Worm (Caenorhabditis elegans): ENCODE results near the gene srlf-33.
A peak's percentile ranks its signal among the peaks of the same experiment; 100 is the strongest.

Gene srlf-33

DNA sequence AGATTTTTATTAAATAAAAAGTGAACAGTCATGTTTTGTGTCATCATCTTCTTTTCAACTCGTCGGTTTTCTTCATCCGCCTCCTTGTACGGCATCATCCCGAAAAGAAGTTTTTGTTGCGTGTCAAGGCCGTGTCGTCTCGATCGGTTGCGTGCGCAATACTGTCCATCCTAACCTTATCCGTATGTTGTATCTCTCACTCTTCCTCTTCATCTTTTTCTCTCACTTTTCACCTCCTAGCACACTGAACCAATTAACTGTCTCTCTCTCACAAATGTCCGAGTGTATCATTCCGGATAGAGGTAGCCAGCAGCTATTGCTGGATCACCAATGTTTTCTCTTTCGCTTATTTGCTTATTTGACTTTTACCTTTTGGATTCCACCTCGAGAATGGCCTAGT is 41.8 kb downstream of the srlf-33 start:
- TF ChIP-seq blmp-1 (tag; optimal IDR thresholded peaks at IDR 0.05; ENCODE audit: insufficient read depth) = peak; percentile 62
- peak; percentile 48 for TF ChIP-seq nhr-21 (tag; optimal IDR thresholded peaks at IDR 0.05)
- no peak for TF ChIP-seq lin-11 (tag; optimal IDR thresholded peaks at IDR 0.05)
- no peak for TF ChIP-seq nhr-237 (tag; optimal IDR thresholded peaks at IDR 0.05)
- TF ChIP-seq fos-1 (tag; optimal IDR thresholded peaks at IDR 0.05) = peak; percentile 9
- no peak for TF ChIP-seq ztf-1 (GFP tag; conservative IDR thresholded peaks at IDR 0.05)
- no peak for TF ChIP-seq crh-2 (tag; optimal IDR thresholded peaks at IDR 0.05)
- TF ChIP-seq sma-9 (GFP tag; optimal IDR thresholded peaks at IDR 0.05) = peak; percentile 15
- TF ChIP-seq sma-9 (tag; optimal IDR thresholded peaks at IDR 0.05) = no peak
- TF ChIP-seq nhr-23 (tag; optimal IDR thresholded peaks at IDR 0.05) = no peak
- no peak for TF ChIP-seq peb-1 (tag; optimal IDR thresholded peaks at IDR 0.05)
- no peak for TF ChIP-seq elt-3 (tag; optimal IDR thresholded peaks at IDR 0.05)
- no peak for TF ChIP-seq ceh-16 (tag; optimal IDR thresholded peaks at IDR 0.05)

DNA sequence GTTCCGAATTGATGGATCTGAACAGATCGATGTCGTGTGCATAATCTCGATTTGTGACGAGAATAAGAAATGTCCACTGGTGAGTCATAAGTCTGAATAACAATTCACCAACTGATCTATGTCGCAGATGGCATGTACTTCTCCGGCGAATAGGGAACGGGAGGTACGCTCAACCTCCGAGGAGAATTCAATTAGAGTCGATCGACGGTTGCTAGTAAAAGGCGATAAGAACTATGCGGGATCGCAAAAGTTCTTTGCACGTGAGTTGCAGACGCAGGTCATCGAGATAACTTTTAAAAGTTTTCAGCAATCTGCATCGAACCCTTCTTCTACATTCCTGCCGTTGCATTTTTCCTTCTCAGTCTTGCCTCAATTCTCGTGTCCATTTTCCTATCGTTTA is 42.7 kb downstream of the srlf-33 start:
- no peak for TF ChIP-seq nhr-77 (tag; optimal IDR thresholded peaks at IDR 0.05)
- TF ChIP-seq ceh-16 (tag; optimal IDR thresholded peaks at IDR 0.05) = peak; percentile 73
- TF ChIP-seq ama-1 (optimal IDR thresholded peaks at IDR 0.05) = no peak
- TF ChIP-seq nhr-12 (tag; optimal IDR thresholded peaks at IDR 0.05) = no peak
- TF ChIP-seq nhr-21 (tag; optimal IDR thresholded peaks at IDR 0.05) = no peak
- no peak for TF ChIP-seq egl-27 (tag; optimal IDR thresholded peaks at IDR 0.05)
- no peak for TF ChIP-seq lin-11 (tag; optimal IDR thresholded peaks at IDR 0.05)
- no peak for TF ChIP-seq fos-1 (tag; optimal IDR thresholded peaks at IDR 0.05)
- TF ChIP-seq ztf-4 (tag; optimal IDR thresholded peaks at IDR 0.05) = no peak
- peak; percentile 58 for TF ChIP-seq sma-9 (GFP tag; optimal IDR thresholded peaks at IDR 0.05)
- TF ChIP-seq sma-9 (tag; optimal IDR thresholded peaks at IDR 0.05) = no peak
- no peak for TF ChIP-seq dmd-4 (tag; optimal IDR thresholded peaks at IDR 0.05)
- no peak for TF ChIP-seq nhr-10 (tag; optimal IDR thresholded peaks at IDR 0.05)
- TF ChIP-seq C34F6.9 (tag; optimal IDR thresholded peaks at IDR 0.05) = no peak
- no peak for TF ChIP-seq ZK546.5 (tag; optimal IDR thresholded peaks at IDR 0.05)
- TF ChIP-seq elt-1 (tag; optimal IDR thresholded peaks at IDR 0.05) = peak; percentile 67
- no peak for TF ChIP-seq F13H6.1 (tag; optimal IDR thresholded peaks at IDR 0.05)
- TF ChIP-seq mab-5 (tag; optimal IDR thresholded peaks at IDR 0.05) = no peak
- no peak for TF ChIP-seq sem-4 (tag; optimal IDR thresholded peaks at IDR 0.05)
- TF ChIP-seq unc-62 (GFP tag; optimal IDR thresholded peaks at IDR 0.05) = no peak
- TF ChIP-seq mbf-1 (tag; optimal IDR thresholded peaks at IDR 0.05) = no peak
- TF ChIP-seq ztf-11 (tag; optimal IDR thresholded peaks at IDR 0.05) = no peak
- TF ChIP-seq snpc-4 (tag; optimal IDR thresholded peaks at IDR 0.05) = no peak
- no peak for TF ChIP-seq nhr-129 (tag; optimal IDR thresholded peaks at IDR 0.05)
- no peak for TF ChIP-seq nhr-25 (tag; optimal IDR thresholded peaks at IDR 0.05)
- TF ChIP-seq zag-1 (tag; optimal IDR thresholded peaks at IDR 0.05) = no peak
- no peak for TF ChIP-seq lin-13 (GFP tag; optimal IDR thresholded peaks at IDR 0.05)
- no peak for TF ChIP-seq lin-39 (tag; optimal IDR thresholded peaks at IDR 0.05)

DNA sequence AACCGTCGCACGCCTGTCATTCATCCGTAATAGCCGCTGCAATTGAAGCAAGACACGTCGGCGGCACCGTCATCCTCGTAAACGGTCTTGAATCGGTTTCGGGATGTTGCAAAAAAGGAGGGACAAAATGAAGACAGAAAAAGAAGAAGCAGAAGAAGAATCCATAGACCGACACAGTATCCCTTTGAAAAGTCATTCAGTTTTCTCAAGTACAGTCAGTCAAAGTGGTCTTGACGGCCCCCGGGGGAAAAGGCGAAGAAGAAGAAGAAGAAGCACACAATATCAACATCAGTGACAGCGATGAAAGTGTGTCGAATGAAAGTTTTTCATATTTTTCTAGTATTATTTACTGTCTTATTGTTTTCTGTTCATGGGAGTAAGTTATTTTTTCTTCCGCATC is 47.0 kb downstream of the srlf-33 start, which contains the start of gene cutl-27:
cutl-27 (plus strand) TSS at position 301 of the 400 bp plus-strand sequence.
- no peak for TF ChIP-seq Y55F3AM.14 (GFP tag; optimal IDR thresholded peaks at IDR 0.05)
- TF ChIP-seq nhr-21 (tag; optimal IDR thresholded peaks at IDR 0.05) = no peak
- no peak for TF ChIP-seq sem-4 (tag; optimal IDR thresholded peaks at IDR 0.05)
- TF ChIP-seq snpc-4 (tag; optimal IDR thresholded peaks at IDR 0.05) = no peak
- no peak for TF ChIP-seq mab-5 (tag; optimal IDR thresholded peaks at IDR 0.05)
- TF ChIP-seq C34F6.9 (tag; optimal IDR thresholded peaks at IDR 0.05) = no peak
- no peak for TF ChIP-seq lin-11 (tag; optimal IDR thresholded peaks at IDR 0.05)
- TF ChIP-seq elt-3 (tag; optimal IDR thresholded peaks at IDR 0.05) = no peak
- no peak for TF ChIP-seq egl-27 (tag; optimal IDR thresholded peaks at IDR 0.05)
- TF ChIP-seq ztf-4 (tag; optimal IDR thresholded peaks at IDR 0.05) = no peak
- no peak for TF ChIP-seq nhr-77 (tag; optimal IDR thresholded peaks at IDR 0.05)
- TF ChIP-seq fos-1 (tag; optimal IDR thresholded peaks at IDR 0.05) = no peak
- no peak for TF ChIP-seq peb-1 (tag; optimal IDR thresholded peaks at IDR 0.05)
- TF ChIP-seq aly-2 (tag; optimal IDR thresholded peaks at IDR 0.05) = no peak

DNA sequence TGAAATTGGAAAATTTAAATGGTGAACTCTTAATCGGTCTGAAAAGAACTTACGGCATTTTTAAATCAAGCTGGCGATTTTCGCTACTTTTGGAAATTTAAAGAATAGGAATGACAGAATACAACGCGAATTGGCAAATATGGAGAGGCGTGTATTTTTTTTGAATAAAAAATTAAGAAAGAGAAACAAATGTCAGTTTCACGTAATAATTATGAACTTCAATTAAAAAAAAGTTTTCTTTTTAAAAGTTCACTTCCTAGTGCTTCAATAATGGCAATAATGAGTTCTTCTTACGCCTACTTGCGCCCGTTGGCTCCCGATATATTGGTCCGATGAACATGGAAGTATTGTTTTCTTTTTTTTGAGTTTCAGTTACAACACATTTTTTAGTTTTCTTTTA is 47.6 kb downstream of the srlf-33 start, which contains the start of gene pph-2:
pph-2 (minus strand) TSS at position 101 of the 400 bp plus-strand sequence.
- TF ChIP-seq nhr-237 (tag; optimal IDR thresholded peaks at IDR 0.05) (no peak), nhr-6 (tag; optimal IDR thresholded peaks at IDR 0.05) (no peak), nhr-25 (tag; optimal IDR thresholded peaks at IDR 0.05) (no peak), peb-1 (tag; optimal IDR thresholded peaks at IDR 0.05) (no peak), gmeb-1 (tag; optimal IDR thresholded peaks at IDR 0.05) (no peak)
